Fruit fly (Drosophila melanogaster): ENCODE measurements around the gene PKD.

Gene PKD

dm6 chr3R:18267489-18267888 is 46.7 kb downstream of the PKD start, which contains the start of gene CG18599 (continued):
- TF ChIP-seq Pdp1 (GFP tag; optimal IDR thresholded peaks at IDR 0.05) (no peak), Ssrp (tag; optimal IDR thresholded peaks at IDR 0.05) (no peak), mld (GFP tag; IDR thresholded peaks at IDR 0.05; ENCODE audit: partially characterized antibody) (no peak), CG1602 (GFP tag; optimal IDR thresholded peaks at IDR 0.05) (no peak), CG6854 (GFP tag; optimal IDR thresholded peaks at IDR 0.05) (no peak), Ets97D (GFP tag; optimal IDR thresholded peaks at IDR 0.05) (peak; percentile 48), caup (GFP tag; optimal IDR thresholded peaks at IDR 0.05; ENCODE audit: severe bottlenecking) (no peak), exex (tag; optimal IDR thresholded peaks at IDR 0.05) (no peak), lilli (GFP tag; optimal IDR thresholded peaks at IDR 0.05) (no peak), CG16815 (GFP tag; optimal IDR thresholded peaks at IDR 0.05) (no peak), CG4404 (GFP tag; IDR thresholded peaks at IDR 0.05) (peak; percentile 19; the same call in 1 of the 2 replicates), Adf1 (GFP tag; IDR thresholded peaks at IDR 0.05) (peak; percentile 57), Antp (GFP tag; optimal IDR thresholded peaks at IDR 0.05) (no peak), CkIIα-i1 (GFP tag; IDR thresholded peaks at IDR 0.05) (no peak)

dm6 chr3R:18266665-18267064 is 47.5 kb downstream of the PKD start:
- TF ChIP-seq tx (GFP tag; optimal IDR thresholded peaks at IDR 0.05) (no peak), CG7357 (GFP tag; IDR thresholded peaks at IDR 0.05) (no peak), MESR4 (GFP tag; optimal IDR thresholded peaks at IDR 0.05) (no peak), Fer2 (tag; optimal IDR thresholded peaks at IDR 0.05) (no peak), Deaf1 (tag; optimal IDR thresholded peaks at IDR 0.05) (no peak), NfI (GFP tag; optimal IDR thresholded peaks at IDR 0.05) (no peak), Gsc (GFP tag; IDR thresholded peaks at IDR 0.05) (no peak), Nf-YB (GFP tag; optimal IDR thresholded peaks at IDR 0.05) (peak; percentile 94), seq (GFP tag; IDR thresholded peaks at IDR 0.05) (peak; percentile 51; the same call in 1 of the 2 replicates), Nf-YC (tag; optimal IDR thresholded peaks at IDR 0.05) (peak; percentile 93), gcm2 (GFP tag; optimal IDR thresholded peaks at IDR 0.05) (no peak)

- TF ChIP-seq zfh1 (GFP tag; IDR thresholded peaks at IDR 0.05) (no peak), CG10431 (GFP tag; optimal IDR thresholded peaks at IDR 0.05) (no peak), CG8089 (GFP tag; optimal IDR thresholded peaks at IDR 0.05) (no peak), CG4328 (GFP tag; optimal IDR thresholded peaks at IDR 0.05) (no peak), az2 (GFP tag; optimal IDR thresholded peaks at IDR 0.05) (no peak), CkIIα-i1 (GFP tag; IDR thresholded peaks at IDR 0.05) (no peak), Optix (GFP tag; IDR thresholded peaks at IDR 0.05) (no peak), ewg (GFP tag; optimal IDR thresholded peaks at IDR 0.05) (peak; percentile 78), Dfd (GFP tag; optimal IDR thresholded peaks at IDR 0.05) (no peak), Doc2 (GFP tag; IDR thresholded peaks at IDR 0.05) (no peak), dm (GFP tag; optimal IDR thresholded peaks at IDR 0.05) (no peak), CG3726 (GFP tag; IDR thresholded peaks at IDR 0.05) (no peak), Adf1 (GFP tag; IDR thresholded peaks at IDR 0.05) (peak; percentile 87), chm (GFP tag; IDR thresholded peaks at IDR 0.05) (no peak), HLH4C (GFP tag; IDR thresholded peaks at IDR 0.05; ENCODE audit: partially characterized antibody) (no peak), fu2 (GFP tag; optimal IDR thresholded peaks at IDR 0.05) (no peak), da (GFP tag; optimal IDR thresholded peaks at IDR 0.05) (no peak), Rx (GFP tag; IDR thresholded peaks at IDR 0.05) (no peak), Nf-YB (GFP tag; optimal IDR thresholded peaks at IDR 0.05) (peak; percentile 32), CG3838 (GFP tag; optimal IDR thresholded peaks at IDR 0.05) (no peak), CG3281 (GFP tag; optimal IDR thresholded peaks at IDR 0.05) (no peak), wor (GFP tag; IDR thresholded peaks at IDR 0.05) (no peak), CG17568 (GFP tag; optimal IDR thresholded peaks at IDR 0.05) (no peak), oc (tag; optimal IDR thresholded peaks at IDR 0.05) (no peak), CG3163 (GFP tag; optimal IDR thresholded peaks at IDR 0.05) (peak; percentile 42), CG8388 (GFP tag; optimal IDR thresholded peaks at IDR 0.05) (no peak), otp (GFP tag; IDR thresholded peaks at IDR 0.05) (no peak), Nf-YC (tag; optimal IDR thresholded peaks at IDR 0.05) (peak; percentile 62), CG15011 (GFP tag; optimal IDR thresholded peaks at IDR 0.05) (no peak)
Measured at dm6 chr3R:18265275-18265674, 48.9 kb downstream of the PKD start.
